Fruit fly (Drosophila melanogaster) whole organism, embryonic: ENCODE results near the gene tj.

Experiments
- Ada2b ChIP-seq: fragments of 200-800 bp; sonication (Bioruptor generic); IDR thresholded peaks from 2 replicates; pipeline ENCODE4 v1.3.6; 2022; ENCODE audit warnings: missing biosample characterization, missing genetic modification characterization
- Adf1 ChIP-seq: fragments of 200-800 bp; sonication (Bioruptor generic); IDR thresholded peaks from 2 replicates; pipeline ENCODE4 v1.3.6; 2022; ENCODE audit warnings: missing biosample characterization, missing genetic modification characterization
- Antp ChIP-seq: fragments of 200-800 bp; sonication (Bioruptor generic); optimal IDR thresholded peaks from 3 replicates; lab custom pipeline; 2016; ENCODE audit warnings: missing biosample characterization, missing genetic modification characterization
- Bteb2 ChIP-seq: fragments of 200-800 bp; sonication (Bioruptor generic); optimal IDR thresholded peaks from 2 replicates; lab custom pipeline; 2016; ENCODE audit warnings: missing biosample characterization, missing genetic modification characterization
- CG10267 ChIP-seq: fragments of 200-800 bp; sonication (Bioruptor generic); optimal IDR thresholded peaks from 2 replicates; lab custom pipeline; 2018; ENCODE audit warnings: missing biosample characterization, mild to moderate bottlenecking, missing genetic modification characterization, moderate library complexity
- CG10654 ChIP-seq: fragments of 200-800 bp; sonication (Bioruptor generic); optimal IDR thresholded peaks from 2 replicates; lab custom pipeline; 2016; ENCODE audit warnings: missing biosample characterization, missing genetic modification characterization
- CG11696 ChIP-seq: fragments of 200-800 bp; sonication (Bioruptor generic); IDR thresholded peaks from 2 replicates; pipeline ENCODE4 v1.3.6; 2022; ENCODE audit warnings: missing biosample characterization, missing genetic modification characterization
- CG11723 ChIP-seq: fragments of 200-800 bp; sonication (Bioruptor generic); optimal IDR thresholded peaks from 2 replicates; lab custom pipeline; 2017; ENCODE audit warnings: missing biosample characterization, mild to moderate bottlenecking, missing genetic modification characterization
- CG12391 ChIP-seq: fragments of 200-800 bp; sonication (Bioruptor generic); optimal IDR thresholded peaks from 3 replicates; lab custom pipeline; 2018; ENCODE audit warnings: missing biosample characterization, mild to moderate bottlenecking, missing genetic modification characterization, moderate library complexity
- CG12659 ChIP-seq: fragments of 200-800 bp; sonication (Bioruptor generic); optimal IDR thresholded peaks from 3 replicates; lab custom pipeline; 2017; ENCODE audit warnings: mild to moderate bottlenecking, missing biosample characterization, missing genetic modification reagents, missing genetic modification characterization
- CG13624 ChIP-seq: fragments of 200-800 bp; sonication (Bioruptor generic); optimal IDR thresholded peaks from 2 replicates; lab custom pipeline; 2016; ENCODE audit warnings: missing biosample characterization, missing genetic modification characterization
- CG14014 ChIP-seq: fragments of 200-800 bp; sonication (Bioruptor generic); IDR thresholded peaks from 2 replicates; pipeline ENCODE4 v1.3.6; 2022; ENCODE audit warnings: missing biosample characterization, missing genetic modification characterization
- CG15011 ChIP-seq: fragments of 200-800 bp; sonication (Bioruptor generic); optimal IDR thresholded peaks from 3 replicates; lab custom pipeline; 2018; ENCODE audit warnings: missing biosample characterization, mild to moderate bottlenecking, missing genetic modification characterization
- CG16779 ChIP-seq: fragments of 200-800 bp; sonication (Bioruptor generic); IDR thresholded peaks from 2 replicates; pipeline ENCODE4 v1.3.6; 2022; ENCODE audit warnings: missing biosample characterization, missing genetic modification characterization
- CG17186 ChIP-seq: fragments of 200-800 bp; sonication (Bioruptor generic); optimal IDR thresholded peaks from 3 replicates; lab custom pipeline; 2017; ENCODE audit warnings: missing biosample characterization, missing genetic modification reagents, missing genetic modification characterization
- CG17359 ChIP-seq: fragments of 200-800 bp; sonication (Bioruptor generic); optimal IDR thresholded peaks from 3 replicates; lab custom pipeline; 2018; ENCODE audit warnings: missing biosample characterization, mild to moderate bottlenecking, missing genetic modification characterization, moderate library complexity
- CG18476 ChIP-seq: fragments of 200-800 bp; sonication (Bioruptor generic); optimal IDR thresholded peaks from 2 replicates; lab custom pipeline; 2016; ENCODE audit warnings: missing biosample characterization, mild to moderate bottlenecking, missing genetic modification characterization
- CG2199 ChIP-seq: fragments of 200-800 bp; sonication (Bioruptor generic); IDR thresholded peaks from 3 replicates; pipeline ENCODE4 v1.3.6; 2022; ENCODE audit warnings: missing biosample characterization, missing genetic modification characterization
- CG2889 ChIP-seq: fragments of 200-800 bp; sonication (Bioruptor generic); IDR thresholded peaks from 3 replicates; pipeline ENCODE4 v1.3.6; 2022; ENCODE audit warnings: missing biosample characterization, missing genetic modification characterization
- CG32772 ChIP-seq: fragments of 200-800 bp; sonication (Bioruptor generic); IDR thresholded peaks from 2 replicates; pipeline ENCODE4 v1.3.6; 2022; ENCODE audit warnings: missing biosample characterization, missing genetic modification characterization
- CG3407 ChIP-seq: fragments of 200-800 bp; sonication (Bioruptor generic); optimal IDR thresholded peaks from 2 replicates; lab custom pipeline; 2018; ENCODE audit warnings: missing biosample characterization, mild to moderate bottlenecking, missing genetic modification characterization
- CG3995 ChIP-seq: fragments of 200-800 bp; sonication (Bioruptor generic); optimal IDR thresholded peaks from 3 replicates; lab custom pipeline; 2016; ENCODE audit warnings: missing biosample characterization, missing genetic modification characterization
- CG5953 ChIP-seq: fragments of 200-800 bp; sonication (Bioruptor generic); IDR thresholded peaks from 2 replicates; pipeline ENCODE4 v1.3.6; 2022; ENCODE audit warnings: missing biosample characterization, missing genetic modification characterization
- CG6654 ChIP-seq: fragments of 200-800 bp; sonication (Bioruptor generic); optimal IDR thresholded peaks from 2 replicates; lab custom pipeline; 2017; ENCODE audit warnings: missing biosample characterization, mild to moderate bottlenecking, missing genetic modification characterization
- CG7987 ChIP-seq: fragments of 200-800 bp; sonication (Bioruptor generic); optimal IDR thresholded peaks from 2 replicates; lab custom pipeline; 2018; ENCODE audit warnings: missing biosample characterization, mild to moderate bottlenecking, missing genetic modification characterization, moderate library complexity
- CrebB ChIP-seq: fragments of 200-800 bp; sonication (Bioruptor generic); optimal IDR thresholded peaks from 3 replicates; lab custom pipeline; 2018; ENCODE audit warnings: missing biosample characterization, mild to moderate bottlenecking, missing genetic modification characterization
- H15 ChIP-seq: fragments of 200-800 bp; sonication (Bioruptor generic); IDR thresholded peaks from 3 replicates; pipeline ENCODE4 v1.3.6; 2022; ENCODE audit warnings: missing biosample characterization, missing genetic modification characterization
- Hr39 ChIP-seq: fragments of >200 bp; optimal IDR thresholded peaks from 2 replicates; lab custom pipeline; 2017
- MBD-R2 ChIP-seq: fragments of 200-800 bp; sonication (Bioruptor generic); IDR thresholded peaks from 2 replicates; pipeline ENCODE4 v1.3.6; 2022; ENCODE audit warnings: missing biosample characterization, missing genetic modification characterization
- Mes4 ChIP-seq: fragments of 200-800 bp; sonication (Bioruptor generic); optimal IDR thresholded peaks from 2 replicates; lab custom pipeline; 2016; ENCODE audit warnings: missing biosample characterization, missing genetic modification characterization
- Myb ChIP-seq: fragments of 200-800 bp; sonication (Bioruptor generic); optimal IDR thresholded peaks from 2 replicates; lab custom pipeline; 2016; ENCODE audit warnings: missing biosample characterization, missing genetic modification characterization
- Neu2 ChIP-seq: fragments of 200-800 bp; sonication (Bioruptor generic); optimal IDR thresholded peaks from 3 replicates; lab custom pipeline; 2016; ENCODE audit warnings: missing biosample characterization, missing genetic modification characterization, borderline replicate concordance
- Six4 ChIP-seq: fragments of 200-800 bp; sonication (Bioruptor generic); optimal IDR thresholded peaks from 2 replicates; lab custom pipeline; 2016; ENCODE audit warnings: missing biosample characterization, missing genetic modification characterization
- Sox100B ChIP-seq: fragments of 200-800 bp; sonication (Bioruptor generic); optimal IDR thresholded peaks from 3 replicates; lab custom pipeline; 2018; ENCODE audit warnings: missing biosample characterization, mild to moderate bottlenecking, missing genetic modification characterization
- Sry-β ChIP-seq: fragments of 200-800 bp; sonication (Bioruptor generic); optimal IDR thresholded peaks from 2 replicates; lab custom pipeline; 2018; ENCODE audit warnings: missing biosample characterization, mild to moderate bottlenecking, missing genetic modification characterization, moderate library complexity
- Vsx1 ChIP-seq: fragments of 200-800 bp; sonication (Bioruptor generic); optimal IDR thresholded peaks from 2 replicates; lab custom pipeline; 2017; ENCODE audit warnings: missing biosample characterization, mild to moderate bottlenecking, missing genetic modification characterization, missing genetic modification reagents
- Xrp1 ChIP-seq: fragments of 200-800 bp; sonication (Bioruptor generic); IDR thresholded peaks from 2 replicates; pipeline ENCODE4 v1.3.6; 2022; ENCODE audit warnings: missing biosample characterization, missing genetic modification characterization
- aop ChIP-seq: fragments of 200-800 bp; sonication (Bioruptor generic); IDR thresholded peaks from 2 replicates; pipeline ENCODE4 v1.3.6; 2022; ENCODE audit warnings: missing biosample characterization, missing genetic modification characterization
- ase ChIP-seq: fragments of 200-800 bp; sonication (Bioruptor generic); IDR thresholded peaks from 3 replicates; pipeline ENCODE4 v1.3.6; 2022; ENCODE audit warnings: missing biosample characterization, missing genetic modification characterization
- cas ChIP-seq: fragments of 200-800 bp; sonication (Bioruptor generic); IDR thresholded peaks from 2 replicates; pipeline ENCODE4 v1.3.6; 2022; ENCODE audit warnings: missing biosample characterization, missing genetic modification characterization
- ci ChIP-seq: fragments of 200-800 bp; sonication (Bioruptor generic); IDR thresholded peaks from 3 replicates; pipeline ENCODE4 v1.3.6; 2022; ENCODE audit warnings: missing biosample characterization, missing genetic modification characterization
- crc ChIP-seq: fragments of 200-800 bp; sonication (Bioruptor generic); optimal IDR thresholded peaks from 2 replicates; lab custom pipeline; 2016; ENCODE audit warnings: missing biosample characterization, missing genetic modification characterization
- fd96Cb ChIP-seq: fragments of 200-800 bp; sonication (Bioruptor generic); optimal IDR thresholded peaks from 2 replicates; lab custom pipeline; 2018; ENCODE audit warnings: missing biosample characterization, mild to moderate bottlenecking, missing genetic modification characterization, moderate library complexity
- inv ChIP-seq: fragments of 200-800 bp; sonication (Bioruptor generic); IDR thresholded peaks from 2 replicates; pipeline ENCODE4 v1.3.6; 2022; ENCODE audit warnings: missing biosample characterization, missing genetic modification characterization; ENCODE audit not compliant: partially characterized antibody
- kni ChIP-seq: fragments of 200-800 bp; sonication (Bioruptor generic); optimal IDR thresholded peaks from 3 replicates; lab custom pipeline; 2017; ENCODE audit warnings: mild to moderate bottlenecking, missing biosample characterization, missing genetic modification reagents, missing genetic modification characterization
- lola ChIP-seq, 3 experiments: fragments of >200 bp in 2 of 3; fragments of 200-800 bp in 1 of 3; sonication (Bioruptor generic) in 1 of 3; optimal IDR thresholded peaks; 2 replicates each; lab custom pipeline; 2017 to 2019; ENCODE audit warnings: missing biosample characterization in 3 of 3, missing genetic modification characterization in 3 of 3, mild to moderate bottlenecking in 1 of 3, moderate library complexity in 1 of 3
- ranshi ChIP-seq: fragments of 200-800 bp; sonication (Bioruptor generic); IDR thresholded peaks from 2 replicates; pipeline ENCODE4 v1.3.6; 2022; ENCODE audit warnings: missing biosample characterization, missing genetic modification characterization
- seq ChIP-seq: fragments of 200-800 bp; sonication (Bioruptor generic); IDR thresholded peaks from 2 replicates; pipeline ENCODE4 v1.3.6; 2022; ENCODE audit warnings: missing biosample characterization, missing genetic modification characterization
- tna ChIP-seq: fragments of 200-800 bp; sonication (Bioruptor generic); IDR thresholded peaks from 2 replicates; pipeline ENCODE4 v1.3.6; 2022; ENCODE audit warnings: missing biosample characterization, missing genetic modification characterization; ENCODE audit not compliant: partially characterized antibody
- zen2 ChIP-seq: fragments of 200-800 bp; sonication (Bioruptor generic); IDR thresholded peaks from 3 replicates; pipeline ENCODE4 v1.3.6; 2022; ENCODE audit warnings: missing biosample characterization, missing genetic modification characterization; ENCODE audit not compliant: partially characterized antibody
- zf30C ChIP-seq: fragments of 200-800 bp; sonication (Bioruptor generic); optimal IDR thresholded peaks from 3 replicates; lab custom pipeline; 2018; ENCODE audit warnings: missing biosample characterization, mild to moderate bottlenecking, missing genetic modification characterization

The tj gene

DNA sequence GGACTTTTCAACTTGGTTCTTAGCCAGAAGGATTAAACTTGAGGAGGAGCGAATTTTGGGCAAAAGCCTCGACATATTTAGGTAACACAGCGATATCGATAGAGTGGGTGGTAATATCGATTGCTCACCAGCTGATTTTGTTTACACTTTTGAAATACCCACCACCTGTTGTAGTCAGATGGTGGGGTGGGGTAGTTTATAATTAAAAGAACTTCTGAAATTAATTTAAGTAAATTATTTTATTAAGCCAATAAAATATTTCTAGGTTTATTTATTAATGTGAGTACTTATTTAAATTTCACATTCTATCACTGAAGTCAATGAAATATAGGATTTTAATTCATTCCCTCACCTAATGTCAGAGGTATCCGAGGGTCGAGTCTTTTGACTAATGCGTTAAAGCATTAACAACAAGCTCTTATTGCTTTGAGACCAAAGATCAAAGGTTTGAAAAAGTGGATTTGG, 26.0 kb downstream of the tj start, which contains the start of the genes CG10194 and CG18094 (continued):
- TF ChIP-seq Mes4 (GFP tag; lab: Kevin White, UChicago) = no peak
- no peak for TF ChIP-seq zf30C
- TF ChIP-seq seq (GFP tag; lab: Robert Waterston, UW) = peak; percentile 55; the same call in 1 of the 2 replicates
- peak; percentile 34 for TF ChIP-seq inv (GFP tag; lab: Robert Waterston, UW)
- no peak for TF ChIP-seq Vsx1
- TF ChIP-seq CrebB = no peak
- 0 out of 2 replicates have a peak, but pooled peaks have one; percentile 18 for TF ChIP-seq Adf1 (GFP tag; lab: Robert Waterston, UW)
- no peak for TF ChIP-seq CG18476
- no peak for TF ChIP-seq CG11723 (GFP tag; lab: Kevin White, UChicago)
- no peak for TF ChIP-seq Sox100B (GFP tag; lab: Kevin White, UChicago)
- peak; percentile 72 for TF ChIP-seq zen2 (GFP tag; lab: Robert Waterston, UW)
- TF ChIP-seq ase (GFP tag; lab: Robert Waterston, UW) = no peak
- no peak for TF ChIP-seq CG7987 (GFP tag; lab: Kevin White, UChicago)
- no peak for TF ChIP-seq lola (GFP tag; optimal IDR thresholded peaks at IDR 0.05; lab: Kevin White, UChicago)
- no peak for TF ChIP-seq CG3407 (GFP tag; lab: Kevin White, UChicago)
- no peak for TF ChIP-seq CG11696 (GFP tag; lab: Robert Waterston, UW)
- peak; percentile 12; the same call in 1 of the 2 replicates for TF ChIP-seq Ada2b (GFP tag; lab: Robert Waterston, UW)
- 0 out of 2 replicates have a peak, but pooled peaks have one; percentile 6 for TF ChIP-seq CG14014 (GFP tag; lab: Robert Waterston, UW)
- peak; percentile 9 for TF ChIP-seq CG17359
- TF ChIP-seq tna (GFP tag; lab: Robert Waterston, UW) = 0 out of 2 replicates have a peak, but pooled peaks have one; percentile 26
- TF ChIP-seq CG32772 (GFP tag; lab: Robert Waterston, UW) = no peak
- TF ChIP-seq CG15011 = no peak
- TF ChIP-seq CG13624 (GFP tag; lab: Kevin White, UChicago) = no peak
- TF ChIP-seq Antp (GFP tag; lab: Kevin White, UChicago) = no peak
- TF ChIP-seq cas = no peak
- TF ChIP-seq CG2889 (GFP tag; lab: Robert Waterston, UW) = no peak
- no peak for TF ChIP-seq aop (GFP tag; lab: Robert Waterston, UW)
- TF ChIP-seq fd96Cb (tag; lab: Kevin White, UChicago) = no peak
- TF ChIP-seq Myb (GFP tag; lab: Kevin White, UChicago) = no peak
- TF ChIP-seq H15 (GFP tag; lab: Robert Waterston, UW) = no peak
- peak; percentile 10 for TF ChIP-seq Six4 (GFP tag; lab: Kevin White, UChicago)
- TF ChIP-seq Sry-β (GFP tag; lab: Kevin White, UChicago) = no peak
- TF ChIP-seq CG2199 = no peak
- peak; percentile 16 for TF ChIP-seq CG10654 (GFP tag; lab: Kevin White, UChicago)
- TF ChIP-seq Hr39 (lab: Kevin White, UChicago) = no peak
- TF ChIP-seq ranshi (GFP tag; lab: Robert Waterston, UW) = 0 out of 2 replicates have a peak, but pooled peaks have one; percentile 19
- peak; percentile 91 for TF ChIP-seq MBD-R2 (GFP tag; lab: Robert Waterston, UW)
- TF ChIP-seq crc = no peak
- peak; percentile 17 for TF ChIP-seq Bteb2 (GFP tag; lab: Kevin White, UChicago)
- TF ChIP-seq CG12659 = peak; percentile 35
- peak; percentile 32 for TF ChIP-seq CG10267 (tag; lab: Kevin White, UChicago)
- TF ChIP-seq kni (GFP tag; lab: Kevin White, UChicago) = no peak
- TF ChIP-seq CG5953 = no peak
- TF ChIP-seq CG6654 (GFP tag; lab: Kevin White, UChicago) = no peak
- TF ChIP-seq Xrp1 (GFP tag; lab: Robert Waterston, UW) = peak; percentile 30; the same call in 1 of the 2 replicates
- TF ChIP-seq Neu2 (GFP tag; lab: Kevin White, UChicago) = no peak
- TF ChIP-seq CG16779 (GFP tag; lab: Robert Waterston, UW) = no peak
- TF ChIP-seq CG3995 (GFP tag; lab: Kevin White, UChicago) = no peak
- peak; percentile 66 for TF ChIP-seq CG12391 (tag; lab: Kevin White, UChicago)
- TF ChIP-seq CG17186 = no peak
- no peak for TF ChIP-seq ci (GFP tag; lab: Robert Waterston, UW)
